Fruit fly (Drosophila melanogaster) S2 (cell line): Measurements from ENCODE around the gene jim.

Experiments
- CG8478 ChIP-seq: fragments of >200 bp; optimal IDR thresholded peaks from 2 replicates; lab custom pipeline; 2018
- CTCF ChIP-seq, 2 experiments: fragments of >200 bp; optimal IDR thresholded peaks; 2 replicates each; lab custom pipeline; 2018

jim gene

dm6 chr3L:22835144-22835964 lies at the start of gene jim:
Gene jim (minus strand): TSS chr3L:22835194.
- no peak for TF ChIP-seq CTCF (optimal IDR thresholded peaks at IDR 0.05; lab: Kevin White, UChicago)
- TF ChIP-seq CG8478 (lab: Kevin White, UChicago) = no peak

- TF ChIP-seq CG8478 (lab: Kevin White, UChicago) = no peak
- TF ChIP-seq CTCF (optimal IDR thresholded peaks at IDR 0.05; lab: Kevin White, UChicago) = no peak
Observed at dm6 chr3L:22884481-22884880, 49.5 kb upstream of the jim start.

dm6 chr3L:22883649-22884048 lies 48.7 kb upstream of the jim start:
- no peak for TF ChIP-seq CG8478 (lab: Kevin White, UChicago)
- no peak for TF ChIP-seq CTCF (optimal IDR thresholded peaks at IDR 0.05; lab: Kevin White, UChicago)

dm6 chr3L:22880914-22881313 lies 45.9 kb upstream of the jim start, which contains the start of gene slif:
Gene slif (plus strand): TSS chr3L:22881045.
- no peak for TF ChIP-seq CTCF (optimal IDR thresholded peaks at IDR 0.05; lab: Kevin White, UChicago)
- no peak for TF ChIP-seq CG8478 (lab: Kevin White, UChicago)

dm6 chr3L:22879344-22879723 lies 44.3 kb upstream of the jim start:
- TF ChIP-seq CTCF (optimal IDR thresholded peaks at IDR 0.05; lab: Kevin White, UChicago) = no peak
- no peak for TF ChIP-seq CG8478 (lab: Kevin White, UChicago)

dm6 chr3L:22878723-22879343 lies 43.8 kb upstream of the jim start, which contains the start of the genes Chro and Ssl1:
Gene Chro (minus strand): TSS chr3L:22878984.
Gene Ssl1 (plus strand): TSS chr3L:22879089.
- no peak for TF ChIP-seq CTCF (optimal IDR thresholded peaks at IDR 0.05; lab: Kevin White, UChicago)
- no peak for TF ChIP-seq CG8478 (lab: Kevin White, UChicago)

dm6 chr3L:22877934-22878333 lies 42.9 kb upstream of the jim start:
- no peak for TF ChIP-seq CTCF (optimal IDR thresholded peaks at IDR 0.05; lab: Kevin White, UChicago)
- no peak for TF ChIP-seq CG8478 (lab: Kevin White, UChicago)

dm6 chr3L:22871845-22872361 lies 36.9 kb upstream of the jim start, which contains the start of the genes CG11109 and Arf1:
Gene CG11109 (plus strand): TSS chr3L:22872200.
Gene Arf1 (minus strand): TSS chr3L:22872231.
- no peak for TF ChIP-seq CG8478 (lab: Kevin White, UChicago)
- TF ChIP-seq CTCF (optimal IDR thresholded peaks at IDR 0.05; lab: Kevin White, UChicago) = no peak

dm6 chr3L:22871030-22871844 lies 36.2 kb upstream of the jim start:
- TF ChIP-seq CTCF (optimal IDR thresholded peaks at IDR 0.05; lab: Kevin White, UChicago) = no peak
- no peak for TF ChIP-seq CG8478 (lab: Kevin White, UChicago)

dm6 chr3L:22870378-22870777 lies 35.4 kb upstream of the jim start:
- no peak for TF ChIP-seq CTCF (optimal IDR thresholded peaks at IDR 0.05; lab: Kevin White, UChicago)
- TF ChIP-seq CG8478 (lab: Kevin White, UChicago) = no peak

- TF ChIP-seq CG8478 (lab: Kevin White, UChicago) = no peak
- TF ChIP-seq CTCF (optimal IDR thresholded peaks at IDR 0.05; lab: Kevin White, UChicago) = no peak
Observed at dm6 chr3L:22868070-22868469, 33.1 kb upstream of the jim start, which contains the start of gene EMC4. Gene EMC4 (minus strand): TSS chr3L:22868243.

- TF ChIP-seq CG8478 (lab: Kevin White, UChicago) = no peak
- no peak for TF ChIP-seq CTCF (optimal IDR thresholded peaks at IDR 0.05; lab: Kevin White, UChicago)
Observed at dm6 chr3L:22865061-22865418, 30.0 kb upstream of the jim start.

dm6 chr3L:22864254-22865060 lies 29.5 kb upstream of the jim start, which contains the start of gene CG33170:
Gene CG33170 (plus strand): TSS chr3L:22864600.
- TF ChIP-seq CG8478 (lab: Kevin White, UChicago) (no peak), CTCF (optimal IDR thresholded peaks at IDR 0.05; lab: Kevin White, UChicago) (no peak)
